Fruit fly (Drosophila melanogaster) whole organism, embryonic: ENCODE results near the gene CG3764.

Experiments used
- ato ChIP-seq: fragments of 200-800 bp; sonication (Bioruptor generic); IDR thresholded peaks from 2 replicates; pipeline ENCODE4 v1.3.6; 2022; ENCODE audit warnings: missing biosample characterization, missing genetic modification characterization; ENCODE audit not compliant: partially characterized antibody
- peb ChIP-seq: fragments of 200-800 bp; sonication (Bioruptor generic); IDR thresholded peaks from 2 replicates; pipeline ENCODE4 v1.3.6; 2022; ENCODE audit warnings: missing biosample characterization, missing genetic modification characterization
- sc ChIP-seq, 3 experiments: fragments of >200 bp in 2 of 3; fragments of 200-800 bp in 1 of 3; sonication (Bioruptor generic) in 1 of 3; optimal IDR thresholded peaks; 2 replicates in 2 of 3; 3 replicates in 1 of 3; lab custom pipeline; 2017; ENCODE audit warnings: mild to moderate bottlenecking in 1 of 3, missing biosample characterization in 1 of 3, missing genetic modification characterization in 1 of 3, missing genetic modification reagents in 1 of 3
- tx ChIP-seq: fragments of 200-800 bp; sonication (Bioruptor generic); optimal IDR thresholded peaks from 2 replicates; lab custom pipeline; 2016; ENCODE audit warnings: missing biosample characterization, missing genetic modification characterization

DNA sequence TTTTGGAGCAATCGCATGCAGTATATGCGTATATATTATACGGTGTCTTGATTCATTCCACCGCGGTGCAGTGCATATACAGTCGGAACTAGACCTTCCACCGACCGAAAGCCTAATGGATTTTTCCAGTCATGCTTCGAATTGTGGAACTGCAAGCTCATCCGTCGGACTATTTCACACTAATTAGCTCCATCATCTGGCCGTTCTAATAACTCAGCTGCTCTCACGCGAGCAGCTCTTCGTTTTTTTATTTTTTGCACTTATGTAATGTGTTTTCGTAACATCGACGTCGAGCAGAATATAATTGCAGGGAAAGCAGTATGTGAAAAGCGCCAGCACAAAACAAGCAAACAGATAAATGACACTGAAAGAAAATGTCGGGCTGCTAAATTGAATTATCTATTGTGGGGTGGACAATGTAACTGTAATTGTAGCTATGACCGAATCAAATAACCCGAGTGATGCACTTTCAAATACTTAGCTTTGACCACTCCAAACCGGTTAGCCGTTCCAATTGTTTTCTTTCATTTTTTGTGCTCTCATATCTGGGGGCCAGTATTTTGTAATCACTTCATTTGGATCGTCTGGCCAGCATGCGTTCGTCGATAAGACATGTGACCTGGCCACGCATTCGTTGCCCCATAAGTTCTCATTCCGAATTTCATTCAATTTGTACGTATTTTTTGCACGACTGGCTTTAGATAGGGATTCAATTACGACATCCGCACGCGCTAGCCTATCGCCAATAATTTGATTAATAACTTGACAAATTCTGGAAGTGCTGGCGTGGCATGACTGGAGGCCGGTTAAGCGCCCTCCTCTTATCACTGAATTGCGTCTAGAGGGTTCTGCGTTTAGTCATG is 54.6 kb downstream of the CG3764 start, which contains the start of gene Cpr73D:
- TF ChIP-seq tx (no peak), ato (no peak), sc (optimal IDR thresholded peaks at IDR 0.05; lab: Kevin White, UChicago) (no peak), sc (GFP tag; optimal IDR thresholded peaks at IDR 0.05; lab: Kevin White, UChicago) (no peak), peb (GFP tag; lab: Robert Waterston, UW) (no peak)
